Worm (Caenorhabditis elegans) whole organism, late embryonic: ENCODE results near the gene F29B9.5.

ENCODE experiments used
- C38D4.7 ChIP-seq: fragments of 200-800 bp; sonication (Bioruptor generic); optimal IDR thresholded peaks from 2 replicates; lab custom pipeline; 2018; ENCODE audit warnings: mild to moderate bottlenecking, missing genetic modification characterization, moderate library complexity, missing compliant biosample characterization
- F13H6.1 ChIP-seq: sonication (generic microtip); optimal IDR thresholded peaks from 2 replicates; lab custom pipeline; 2016; ENCODE audit warnings: missing genetic modification characterization, missing compliant biosample characterization
- K02D7.2 ChIP-seq: sonication (generic microtip); optimal IDR thresholded peaks from 2 replicates; lab custom pipeline; 2017; ENCODE audit warnings: mild to moderate bottlenecking, missing genetic modification characterization, missing compliant biosample characterization
- Y22D7AL.16 ChIP-seq: sonication (generic microtip); optimal IDR thresholded peaks from 2 replicates; lab custom pipeline; 2016; ENCODE audit warnings: missing genetic modification characterization, missing compliant biosample characterization
- ama-1 ChIP-seq: fragments of 150-350 bp; optimal IDR thresholded peaks from 2 replicates; lab custom pipeline; 2014
- ceh-14 ChIP-seq: sonication (generic microtip); optimal IDR thresholded peaks from 2 replicates; lab custom pipeline; 2016; ENCODE audit warnings: missing genotype, missing genetic modification characterization, missing compliant biosample characterization
- ceh-19 ChIP-seq: fragments of 200-800 bp; sonication (Bioruptor generic); optimal IDR thresholded peaks from 2 replicates; lab custom pipeline; 2018; ENCODE audit warnings: mild to moderate bottlenecking, missing genetic modification characterization, missing compliant biosample characterization
- ceh-24 ChIP-seq: sonication (generic microtip); optimal IDR thresholded peaks from 2 replicates; lab custom pipeline; 2016; ENCODE audit warnings: mild to moderate bottlenecking, missing genetic modification characterization, missing compliant biosample characterization
- ceh-30 ChIP-seq: fragments of 150-350 bp; optimal IDR thresholded peaks from 2 replicates; lab custom pipeline; 2014; ENCODE audit warnings: missing biosample characterization, missing genetic modification characterization
- ceh-31 ChIP-seq: sonication (generic microtip); optimal IDR thresholded peaks from 2 replicates; lab custom pipeline; 2016; ENCODE audit warnings: missing genetic modification characterization, missing compliant biosample characterization
- ceh-34 ChIP-seq: sonication (generic microtip); optimal IDR thresholded peaks from 2 replicates; lab custom pipeline; 2016; ENCODE audit warnings: mild to moderate bottlenecking, missing genetic modification characterization, missing compliant biosample characterization
- ceh-45 ChIP-seq: fragments of 200-800 bp; sonication (Bioruptor generic); IDR thresholded peaks from 2 replicates; pipeline ENCODE4 v1.3.6; 2022; ENCODE audit warnings: missing genetic modification reagents, missing genetic modification characterization, missing compliant biosample characterization
- ceh-48 ChIP-seq: sonication (generic microtip); optimal IDR thresholded peaks from 2 replicates; lab custom pipeline; 2016; ENCODE audit warnings: missing genetic modification characterization, inconsistent platforms, missing compliant biosample characterization
- ceh-9 ChIP-seq: sonication (generic microtip); optimal IDR thresholded peaks from 2 replicates; lab custom pipeline; 2016; ENCODE audit warnings: mild to moderate bottlenecking, missing genetic modification characterization, inconsistent platforms, missing compliant biosample characterization
- che-1 ChIP-seq: sonication (generic microtip); optimal IDR thresholded peaks from 2 replicates; lab custom pipeline; 2016; ENCODE audit warnings: mild to moderate bottlenecking, missing genetic modification characterization, missing compliant biosample characterization
- dmd-4 ChIP-seq: sonication (generic microtip); optimal IDR thresholded peaks from 2 replicates; lab custom pipeline; 2016; ENCODE audit warnings: borderline replicate concordance, missing genetic modification characterization, missing compliant biosample characterization
- dve-1 ChIP-seq: sonication (generic microtip); optimal IDR thresholded peaks from 2 replicates; lab custom pipeline; 2017; ENCODE audit warnings: antibody characterized with exemption, mild to moderate bottlenecking, missing genetic modification characterization, missing compliant biosample characterization
- elt-2 ChIP-seq: sonication (generic microtip); optimal IDR thresholded peaks from 2 replicates; lab custom pipeline; 2016; ENCODE audit warnings: missing genetic modification reagents, missing genetic modification characterization, missing compliant biosample characterization
- ets-4 ChIP-seq: sonication (generic microtip); optimal IDR thresholded peaks from 2 replicates; lab custom pipeline; 2016; ENCODE audit warnings: missing genetic modification characterization, missing compliant biosample characterization
- eyg-1 ChIP-seq: sonication (generic microtip); optimal IDR thresholded peaks from 2 replicates; lab custom pipeline; 2016; ENCODE audit warnings: missing genotype, missing genetic modification characterization, missing compliant biosample characterization
- fkh-10 ChIP-seq: fragments of 150-350 bp; optimal IDR thresholded peaks from 2 replicates; lab custom pipeline; 2014; ENCODE audit warnings: missing biosample characterization, missing genetic modification reagents, missing genetic modification characterization
- gmeb-2 ChIP-seq: sonication (generic microtip); optimal IDR thresholded peaks from 2 replicates; lab custom pipeline; 2016; ENCODE audit warnings: missing genetic modification characterization, inconsistent platforms, missing compliant biosample characterization
- hlh-15 ChIP-seq: sonication (generic microtip); optimal IDR thresholded peaks from 2 replicates; lab custom pipeline; 2016; ENCODE audit warnings: missing genetic modification characterization, missing compliant biosample characterization
- nhr-11 ChIP-seq: fragments of 150-350 bp; optimal IDR thresholded peaks from 2 replicates; lab custom pipeline; 2014; ENCODE audit warnings: missing biosample characterization, missing genetic modification characterization
- nhr-232 ChIP-seq: sonication (generic microtip); optimal IDR thresholded peaks from 2 replicates; lab custom pipeline; 2016; ENCODE audit warnings: missing genetic modification characterization, missing compliant biosample characterization
- npax-4 ChIP-seq: sonication (generic microtip); optimal IDR thresholded peaks from 2 replicates; lab custom pipeline; 2016; ENCODE audit warnings: missing genetic modification characterization, missing compliant biosample characterization
- odd-2 ChIP-seq: sonication (generic microtip); optimal IDR thresholded peaks from 2 replicates; lab custom pipeline; 2017; ENCODE audit warnings: antibody characterized with exemption, mild to moderate bottlenecking, missing genetic modification characterization, missing compliant biosample characterization
- pag-3 ChIP-seq: sonication (generic microtip); optimal IDR thresholded peaks from 2 replicates; lab custom pipeline; 2016; ENCODE audit warnings: missing compliant biosample characterization, missing genetic modification characterization, borderline replicate concordance
- pax-1 ChIP-seq: fragments of 150-350 bp; optimal IDR thresholded peaks from 2 replicates; lab custom pipeline; 2014; ENCODE audit warnings: missing biosample characterization, missing genetic modification characterization
- pha-4 ChIP-seq: fragments of 150-350 bp; optimal IDR thresholded peaks from 2 replicates; lab custom pipeline; 2018; ENCODE audit warnings: missing biosample characterization, missing genetic modification reagents, missing genetic modification characterization
- pqm-1 ChIP-seq: sonication (generic microtip); optimal IDR thresholded peaks from 2 replicates; lab custom pipeline; 2016; ENCODE audit warnings: missing genetic modification characterization, missing compliant biosample characterization
- pros-1 ChIP-seq: fragments of 150-350 bp; optimal IDR thresholded peaks from 2 replicates; lab custom pipeline; 2014; ENCODE audit warnings: missing biosample characterization, missing genetic modification reagents, missing genetic modification characterization
- rnt-1 ChIP-seq: sonication (generic microtip); optimal IDR thresholded peaks from 2 replicates; lab custom pipeline; 2016; ENCODE audit warnings: missing genetic modification characterization, missing compliant biosample characterization
- sdc-2 ChIP-seq: sonication (generic microtip); optimal IDR thresholded peaks from 2 replicates; lab custom pipeline; 2016; ENCODE audit warnings: missing genotype, missing genetic modification characterization, missing compliant biosample characterization
- syd-9 ChIP-seq: sonication (generic microtip); optimal IDR thresholded peaks from 2 replicates; lab custom pipeline; 2016; ENCODE audit warnings: mild to moderate bottlenecking, missing genetic modification characterization, moderate library complexity, missing compliant biosample characterization
- tbx-7 ChIP-seq: sonication (generic microtip); optimal IDR thresholded peaks from 2 replicates; lab custom pipeline; 2016; ENCODE audit warnings: missing genotype, missing genetic modification characterization, missing compliant biosample characterization
- unc-3 ChIP-seq, 2 experiments: fragments of 200-800 bp in 1 of 2; sonication (Bioruptor generic) in 1 of 2; sonication (generic microtip) in 1 of 2; conservative IDR thresholded peaks in 1 of 2; optimal IDR thresholded peaks in 1 of 2; 2 replicates each; pipeline versions ENCODE4 v1.3.6 to Lab custom; 2016 to 2022; ENCODE audit warnings: missing compliant biosample characterization in 2 of 2, missing genetic modification characterization in 2 of 2, missing genetic modification reagents in 1 of 2
- unc-55 ChIP-seq: sonication (generic microtip); optimal IDR thresholded peaks from 2 replicates; lab custom pipeline; 2017; ENCODE audit warnings: missing biosample characterization, missing genetic modification reagents, missing genetic modification characterization
- unc-86 ChIP-seq: sonication (generic microtip); optimal IDR thresholded peaks from 2 replicates; lab custom pipeline; 2016; ENCODE audit warnings: missing genetic modification characterization, missing compliant biosample characterization
- ztf-16 ChIP-seq: sonication (generic microtip); optimal IDR thresholded peaks from 2 replicates; lab custom pipeline; 2017; ENCODE audit warnings: missing genetic modification characterization, missing compliant biosample characterization

F29B9.5 gene

DNA sequence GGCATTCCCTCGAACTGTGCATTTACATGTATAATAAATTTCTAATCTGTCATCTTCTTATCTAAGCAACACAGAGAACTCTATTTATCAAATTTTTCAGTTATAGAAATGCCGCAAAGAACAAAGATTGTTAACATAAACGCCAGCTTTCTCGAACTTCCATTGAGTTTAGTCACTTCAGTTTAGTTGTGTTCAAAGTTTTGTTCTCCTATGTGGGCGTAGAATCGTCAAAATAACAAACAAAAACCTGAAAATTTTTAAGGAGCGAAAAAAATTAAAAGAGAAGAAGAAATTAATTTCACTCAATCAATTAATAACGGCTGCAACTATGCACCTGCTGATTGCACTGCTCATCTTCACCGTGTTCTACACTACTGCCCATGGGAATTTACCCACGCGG, 16.2 kb upstream of the F29B9.5 start, which contains the start of gene R105.5:
Gene R105.5, plus strand, starts transcription at position 301 of the 400 bp plus-strand sequence.
- TF ChIP-seq dve-1 (tag; lab: Kevin White, UChicago) (no peak), ceh-14 (no peak), unc-86 (tag; lab: Kevin White, UChicago) (no peak), npax-4 (tag; lab: Kevin White, UChicago) (no peak), Y22D7AL.16 (no peak), ceh-24 (no peak), odd-2 (tag; lab: Kevin White, UChicago) (no peak), pros-1 (tag; lab: Kevin White, UChicago) (no peak), elt-2 (tag; lab: Kevin White, UChicago) (no peak), hlh-15 (tag; lab: Kevin White, UChicago) (no peak), ceh-34 (tag; lab: Kevin White, UChicago) (no peak), ceh-48 (no peak), nhr-11 (tag; lab: Kevin White, UChicago) (no peak), ceh-19 (GFP tag; lab: Kevin White, UChicago) (no peak), K02D7.2 (no peak), rnt-1 (no peak), che-1 (tag; lab: Kevin White, UChicago) (no peak), ceh-45 (no peak), gmeb-2 (no peak), ets-4 (tag; lab: Kevin White, UChicago) (no peak)

DNA sequence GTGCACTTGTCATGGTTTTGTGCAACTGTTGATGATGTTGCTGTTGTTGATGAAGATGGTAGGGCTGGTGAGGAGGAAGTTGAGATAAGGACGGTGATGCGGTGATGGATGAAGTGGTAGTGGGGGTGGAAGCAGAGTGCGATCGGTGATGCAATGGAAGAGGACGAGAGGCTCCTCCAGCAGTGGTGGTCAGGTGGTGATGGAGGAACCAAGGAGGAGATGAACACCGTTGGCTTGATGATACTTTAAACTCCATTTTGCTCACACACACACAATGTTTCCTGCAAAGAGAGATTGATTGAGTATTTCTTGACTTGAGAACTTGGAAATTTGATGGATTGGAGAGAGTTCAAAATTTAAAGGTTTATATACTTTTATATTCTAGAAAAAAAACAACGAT, 14.4 kb upstream of the F29B9.5 start, which contains the start of gene F19C7.8:
Gene F19C7.8, minus strand, starts transcription at position 256 of the 400 bp plus-strand sequence.
- no peak for TF ChIP-seq syd-9 (tag; lab: Kevin White, UChicago)
- TF ChIP-seq unc-55 (GFP tag; lab: Kevin White, UChicago): peak; percentile 44

DNA sequence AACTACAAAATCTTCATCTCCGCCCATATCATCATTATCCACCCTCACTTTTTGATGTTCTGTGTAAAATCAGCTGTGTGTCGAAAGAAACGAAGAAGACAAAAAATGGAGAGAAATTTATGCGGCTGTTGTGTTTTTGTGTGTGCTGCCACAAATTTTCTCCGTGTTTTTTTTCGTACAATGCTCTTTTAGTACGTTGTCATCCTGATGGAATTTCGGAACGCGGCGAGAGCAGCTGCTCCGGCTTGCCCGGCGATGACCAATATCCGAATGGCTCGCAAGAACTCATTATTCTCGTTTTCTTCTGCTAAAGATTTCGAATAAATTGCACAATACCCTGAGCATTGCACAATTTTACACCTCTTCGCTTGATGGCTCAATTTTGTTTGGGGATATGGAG, 12.9 kb upstream of the F29B9.5 start:
- TF ChIP-seq nhr-11 (tag; lab: Kevin White, UChicago) (no peak), sdc-2 (tag; lab: Kevin White, UChicago) (no peak), unc-86 (tag; lab: Kevin White, UChicago) (no peak), F13H6.1 (no peak), tbx-7 (tag; lab: Kevin White, UChicago) (no peak), unc-3 (GFP tag; conservative IDR thresholded peaks at IDR 0.05; lab: Robert Waterston, UW) (no peak), unc-3 (tag; optimal IDR thresholded peaks at IDR 0.05; lab: Kevin White, UChicago) (no peak), rnt-1 (no peak), nhr-232 (tag; lab: Kevin White, UChicago) (no peak), dmd-4 (tag; lab: Kevin White, UChicago) (no peak), eyg-1 (tag; lab: Kevin White, UChicago) (no peak), che-1 (tag; lab: Kevin White, UChicago) (no peak), ztf-16 (tag; lab: Kevin White, UChicago) (no peak), C38D4.7 (no peak), pag-3 (tag; lab: Kevin White, UChicago) (no peak), gmeb-2 (no peak), ceh-30 (tag; lab: Kevin White, UChicago) (no peak), ceh-48 (no peak), syd-9 (tag; lab: Kevin White, UChicago) (no peak), ceh-9 (no peak), pqm-1 (tag; lab: Kevin White, UChicago) (no peak)

DNA sequence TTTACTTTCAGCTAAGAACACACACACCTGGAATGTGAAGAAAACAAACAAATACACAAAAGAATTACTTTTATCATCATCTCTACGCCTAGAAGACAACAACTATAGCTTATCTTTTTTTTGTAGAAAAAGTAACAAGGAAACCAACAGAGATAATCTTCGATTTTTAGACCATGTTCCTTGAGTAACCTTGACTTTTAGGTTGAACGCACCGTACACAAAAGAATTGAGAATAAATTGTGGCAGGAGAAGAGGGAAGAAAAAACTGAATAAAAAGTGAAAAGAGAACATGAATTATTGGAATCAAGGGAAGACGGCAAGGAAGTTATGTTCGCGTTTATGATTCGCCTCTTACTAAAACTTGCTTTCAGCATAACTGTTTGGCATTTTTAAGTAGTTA, 11.3 kb upstream of the F29B9.5 start:
- TF ChIP-seq tbx-7 (tag; lab: Kevin White, UChicago) (no peak), ama-1 (lab: Kevin White, UChicago) (no peak), pha-4 (tag; lab: Kevin White, UChicago) (no peak), ceh-48 (no peak), K02D7.2 (no peak), dve-1 (tag; lab: Kevin White, UChicago) (no peak), unc-86 (tag; lab: Kevin White, UChicago) (no peak), C38D4.7 (no peak), ceh-31 (no peak), fkh-10 (GFP tag; lab: Kevin White, UChicago) (no peak), pax-1 (tag; lab: Kevin White, UChicago) (no peak)
- TF ChIP-seq, all 69 proteins: peak for 0
